Worm (Caenorhabditis elegans): ENCODE results near the gene T03G11.10.

T03G11.10 gene

ce11 chrX:5122369-5122768, 48.6 kb downstream of the T03G11.10 start:
- no peak for TF ChIP-seq saeg-2 (GFP tag; IDR thresholded peaks at IDR 0.05)
- TF ChIP-seq dmd-6 (GFP tag; IDR thresholded peaks at IDR 0.05): peak; percentile 80
- TF ChIP-seq unc-39 (tag; optimal IDR thresholded peaks at IDR 0.05): no peak
- TF ChIP-seq nhr-28 (tag; optimal IDR thresholded peaks at IDR 0.05): peak; percentile 49
- TF ChIP-seq hlh-11 (tag; optimal IDR thresholded peaks at IDR 0.05): peak; percentile 49
- TF ChIP-seq aha-1 (tag): peak; percentile 79
- 0 out of 2 replicates have a peak, but pooled peaks have one; percentile 16 for TF ChIP-seq pha-4 (GFP tag; IDR thresholded peaks at IDR 0.05)
- TF ChIP-seq pha-4 (tag; optimal IDR thresholded peaks at IDR 0.05): no peak
- peak; percentile 59 for TF ChIP-seq dve-1 (tag; optimal IDR thresholded peaks at IDR 0.05; ENCODE audit: insufficient read depth)
- peak; percentile 84 for TF ChIP-seq mdt-29 (GFP tag; IDR thresholded peaks at IDR 0.05)
- no peak for TF ChIP-seq fos-1 (tag; optimal IDR thresholded peaks at IDR 0.05)
- peak; percentile 78; the same call in 1 of the 2 replicates for TF ChIP-seq tra-1 (GFP tag; IDR thresholded peaks at IDR 0.05)
- peak; percentile 69 for TF ChIP-seq hlh-30 (tag; optimal IDR thresholded peaks at IDR 0.05; ENCODE audit: insufficient read depth)
- no peak for TF ChIP-seq egl-43 (GFP tag; IDR thresholded peaks at IDR 0.05)
- peak; percentile 22 for TF ChIP-seq mxl-3 (GFP tag; optimal IDR thresholded peaks at IDR 0.05)
- no peak for TF ChIP-seq dmd-8 (GFP tag; IDR thresholded peaks at IDR 0.05)
- no peak for TF ChIP-seq zip-11 (GFP tag; IDR thresholded peaks at IDR 0.05)
- TF ChIP-seq ceh-20 (GFP tag; IDR thresholded peaks at IDR 0.05): peak; percentile 53; the same call in 1 of the 2 replicates
- no peak for TF ChIP-seq jun-1 (tag; optimal IDR thresholded peaks at IDR 0.05)
- peak; percentile 81 for TF ChIP-seq lin-1 (GFP tag; IDR thresholded peaks at IDR 0.05)
- TF ChIP-seq mdl-1 (tag; optimal IDR thresholded peaks at IDR 0.05): peak in 1 of 2 experiments; percentile 45
- TF ChIP-seq daf-12 (tag; optimal IDR thresholded peaks at IDR 0.05): no peak
- no peak for TF ChIP-seq daf-16 (GFP tag; optimal IDR thresholded peaks at IDR 0.05)
- peak; percentile 62 for TF ChIP-seq daf-16 (tag; optimal IDR thresholded peaks at IDR 0.05)

DNA sequence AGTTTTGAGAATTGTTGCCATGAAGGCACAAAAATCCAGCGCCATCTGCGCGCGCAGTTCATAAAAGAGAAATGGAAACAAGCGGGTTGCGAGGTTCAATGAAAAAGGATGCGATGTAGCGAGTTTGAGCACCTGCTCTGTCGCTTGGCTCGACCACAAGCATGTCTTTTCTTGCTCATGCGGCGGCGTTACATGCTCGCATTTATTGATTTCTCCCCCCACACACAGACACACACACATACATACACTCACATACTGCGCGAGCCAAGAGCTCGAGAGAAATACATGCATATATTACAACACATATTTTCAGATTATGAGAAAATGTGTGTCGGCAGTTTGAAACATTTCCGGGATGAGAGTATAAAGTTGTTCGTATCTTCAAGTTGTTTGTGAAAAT, 49.2 kb downstream of the T03G11.10 start:
- TF ChIP-seq ZK337.2 (GFP tag; IDR thresholded peaks at IDR 0.05): no peak
- peak; percentile 78 for TF ChIP-seq hlh-30 (tag; optimal IDR thresholded peaks at IDR 0.05; ENCODE audit: insufficient read depth)
- TF ChIP-seq set-16 (GFP tag; IDR thresholded peaks at IDR 0.05): no peak
- no peak for TF ChIP-seq saeg-2 (GFP tag; IDR thresholded peaks at IDR 0.05)
- no peak for TF ChIP-seq egl-27 (tag; optimal IDR thresholded peaks at IDR 0.05)
- no peak for TF ChIP-seq ces-1 (GFP tag; optimal IDR thresholded peaks at IDR 0.05)
- 0 out of 2 replicates have a peak, but pooled peaks have one; percentile 22 for TF ChIP-seq vab-7 (GFP tag; IDR thresholded peaks at IDR 0.05)
- no peak for TF ChIP-seq daf-12 (tag; optimal IDR thresholded peaks at IDR 0.05)
- TF ChIP-seq aha-1 (tag): peak; percentile 91
- peak in 1 of 2 experiments; percentile 39 for TF ChIP-seq lsy-2 (tag; optimal IDR thresholded peaks at IDR 0.05)
- no peak for TF ChIP-seq dmd-8 (GFP tag; IDR thresholded peaks at IDR 0.05)
- peak; percentile 55 for TF ChIP-seq nhr-11 (tag; optimal IDR thresholded peaks at IDR 0.05)
- peak; percentile 21 for TF ChIP-seq rbr-2 (tag; optimal IDR thresholded peaks at IDR 0.05)
- peak; percentile 34 for TF ChIP-seq mep-1 (tag; optimal IDR thresholded peaks at IDR 0.05)
- TF ChIP-seq hmg-1.1 (GFP tag; IDR thresholded peaks at IDR 0.05): peak; percentile 47; the same call in 1 of the 2 replicates
- TF ChIP-seq unc-62 (GFP tag; optimal IDR thresholded peaks at IDR 0.05 in 1 of 2): peak in 1 of 2 experiments; percentile 98
- TF ChIP-seq unc-62 (tag; optimal IDR thresholded peaks at IDR 0.05): no peak
- TF ChIP-seq nhr-102 (tag; optimal IDR thresholded peaks at IDR 0.05): no peak
- no peak for TF ChIP-seq mxl-2 (GFP tag; conservative IDR thresholded peaks at IDR 0.05)
- no peak for TF ChIP-seq ceh-44 (GFP tag; IDR thresholded peaks at IDR 0.05)
- TF ChIP-seq zfp-3 (GFP tag; conservative IDR thresholded peaks at IDR 0.05): no peak
- TF ChIP-seq egl-43 (GFP tag; IDR thresholded peaks at IDR 0.05): peak; percentile 37; the same call in 1 of the 2 replicates
- TF ChIP-seq ctbp-1 (GFP tag; IDR thresholded peaks at IDR 0.05): 0 out of 2 replicates have a peak, but pooled peaks have one; percentile 13

All from whole organism, L4 larva.